Fruit fly (Drosophila melanogaster): ENCODE results near the gene mtgo.

Gene mtgo

dm6 chr2L:16535071-16535581, 9.7 kb upstream of the mtgo start:
- TF ChIP-seq CG32006 (GFP tag; optimal IDR thresholded peaks at IDR 0.05) = peak; percentile 82
- peak; percentile 83 for TF ChIP-seq Sox14 (GFP tag; optimal IDR thresholded peaks at IDR 0.05)
- TF ChIP-seq eg (GFP tag; IDR thresholded peaks at IDR 0.05) = peak; percentile 48; the same call in 1 of the 3 replicates
- peak; percentile 85 for TF ChIP-seq Met (GFP tag; optimal IDR thresholded peaks at IDR 0.05)
- TF ChIP-seq fd85E (GFP tag; optimal IDR thresholded peaks at IDR 0.05) = no peak
- TF ChIP-seq CG10669 (GFP tag; optimal IDR thresholded peaks at IDR 0.05) = no peak
- no peak for TF ChIP-seq fkh (GFP tag; optimal IDR thresholded peaks at IDR 0.05)
- peak; percentile 52 for TF ChIP-seq Sox15 (GFP tag; optimal IDR thresholded peaks at IDR 0.05)
- TF ChIP-seq CG34406 (GFP tag; optimal IDR thresholded peaks at IDR 0.05) = peak; percentile 30
- peak; percentile 78 for TF ChIP-seq cyc (GFP tag; optimal IDR thresholded peaks at IDR 0.05)
- peak; percentile 62 for TF ChIP-seq Hr4 (GFP tag; optimal IDR thresholded peaks at IDR 0.05)
- TF ChIP-seq OdsH (GFP tag; optimal IDR thresholded peaks at IDR 0.05) = peak; percentile 69
- peak; percentile 8 for TF ChIP-seq Eip93F (GFP tag; optimal IDR thresholded peaks at IDR 0.05)
- TF ChIP-seq CG15336 (GFP tag; IDR thresholded peaks at IDR 0.05) = peak; percentile 60
- peak; percentile 46 for TF ChIP-seq CG10631 (GFP tag; optimal IDR thresholded peaks at IDR 0.05)
- peak; percentile 82 for TF ChIP-seq esn (GFP tag; optimal IDR thresholded peaks at IDR 0.05)
- TF ChIP-seq dac (GFP tag; optimal IDR thresholded peaks at IDR 0.05) = peak; percentile 31
- TF ChIP-seq vri (GFP tag; optimal IDR thresholded peaks at IDR 0.05) = peak; percentile 10
- TF ChIP-seq pdm3 (GFP tag; optimal IDR thresholded peaks at IDR 0.05) = peak; percentile 70
- TF ChIP-seq CG6163 (GFP tag; IDR thresholded peaks at IDR 0.05) = no peak; the same call in 1 of the 3 replicates
- TF ChIP-seq CG9139 (GFP tag; optimal IDR thresholded peaks at IDR 0.05) = no peak
- TF ChIP-seq net (GFP tag; optimal IDR thresholded peaks at IDR 0.05) = peak; percentile 57
- peak; percentile 75 for TF ChIP-seq Ets21C (GFP tag; optimal IDR thresholded peaks at IDR 0.05)
- peak; percentile 60 for TF ChIP-seq acj6 (GFP tag; optimal IDR thresholded peaks at IDR 0.05)
- peak; percentile 80 for TF ChIP-seq Smox (GFP tag; optimal IDR thresholded peaks at IDR 0.05)
- TF ChIP-seq Hr38 (GFP tag; optimal IDR thresholded peaks at IDR 0.05) = no peak
- TF ChIP-seq ss (GFP tag; optimal IDR thresholded peaks at IDR 0.05) = no peak
- peak; percentile 59 for TF ChIP-seq Gug (GFP tag; IDR thresholded peaks at IDR 0.05)
- peak; percentile 36 for TF ChIP-seq CG6276 (GFP tag; optimal IDR thresholded peaks at IDR 0.05)
- TF ChIP-seq CG4318 (GFP tag; optimal IDR thresholded peaks at IDR 0.05) = peak; percentile 64
- peak; percentile 62; the same call in 2 of the 3 replicates for TF ChIP-seq CG8119 (GFP tag; IDR thresholded peaks at IDR 0.05)
- peak; percentile 87 for TF ChIP-seq Hr39 (GFP tag; optimal IDR thresholded peaks at IDR 0.05)
- no peak for TF ChIP-seq CG7368 (GFP tag; optimal IDR thresholded peaks at IDR 0.05)
- peak; percentile 85 for TF ChIP-seq topi (GFP tag; optimal IDR thresholded peaks at IDR 0.05)
- peak; percentile 33 for TF ChIP-seq CG11902 (GFP tag; optimal IDR thresholded peaks at IDR 0.05)
- TF ChIP-seq CG6792 (GFP tag; optimal IDR thresholded peaks at IDR 0.05) = peak; percentile 52
- peak; percentile 7 for TF ChIP-seq CG3032 (tag; optimal IDR thresholded peaks at IDR 0.05)
- TF ChIP-seq Eip78C (GFP tag) = peak; percentile 94
- peak; percentile 50 for TF ChIP-seq Blimp-1 (GFP tag; optimal IDR thresholded peaks at IDR 0.05)
- TF ChIP-seq CG16779 (tag; optimal IDR thresholded peaks at IDR 0.05) = no peak
- TF ChIP-seq dsx (GFP tag; optimal IDR thresholded peaks at IDR 0.05; ENCODE audit: poor library complexity, severe bottlenecking) = no peak
- no peak for TF ChIP-seq CG6808 (GFP tag; optimal IDR thresholded peaks at IDR 0.05)
- TF ChIP-seq salr (GFP tag; optimal IDR thresholded peaks at IDR 0.05) = peak in 1 of 2 experiments; percentile 16
- peak; percentile 31 for TF ChIP-seq Ets96B (tag; optimal IDR thresholded peaks at IDR 0.05)
- TF ChIP-seq CG8319 (GFP tag; optimal IDR thresholded peaks at IDR 0.05) = no peak
- peak; percentile 25 for TF ChIP-seq CG11762 (GFP tag; optimal IDR thresholded peaks at IDR 0.05; ENCODE audit: insufficient read depth)
- TF ChIP-seq Sox102F (GFP tag; optimal IDR thresholded peaks at IDR 0.05) = peak; percentile 84
- no peak for TF ChIP-seq fd59A (GFP tag; optimal IDR thresholded peaks at IDR 0.05)
- peak; percentile 59 for TF ChIP-seq CG3919 (GFP tag; optimal IDR thresholded peaks at IDR 0.05)
- no peak for TF ChIP-seq CG1621 (tag; optimal IDR thresholded peaks at IDR 0.05)
- TF ChIP-seq lz (GFP tag; optimal IDR thresholded peaks at IDR 0.05) = peak; percentile 78

All from whole organism, prepupa.